Fruit fly (Drosophila melanogaster) whole organism, embryonic: Measurements from ENCODE around the gene PolD2.

Experiments used
- ATbp ChIP-seq: fragments of 200-800 bp; sonication (Bioruptor generic); optimal IDR thresholded peaks from 2 replicates; lab custom pipeline; 2017; ENCODE audit warnings: missing biosample characterization, mild to moderate bottlenecking, missing genetic modification characterization, missing genetic modification reagents
- CG10147 ChIP-seq: fragments of 200-800 bp; sonication (Bioruptor generic); optimal IDR thresholded peaks from 2 replicates; lab custom pipeline; 2019; ENCODE audit warnings: missing biosample characterization, mild to moderate bottlenecking, missing genetic modification characterization, moderate library complexity
- CG10565 ChIP-seq: fragments of 200-800 bp; sonication (Bioruptor generic); optimal IDR thresholded peaks from 3 replicates; lab custom pipeline; 2016; ENCODE audit warnings: missing biosample characterization, mild to moderate bottlenecking, missing genetic modification characterization
- CG11085 ChIP-seq: fragments of 200-800 bp; sonication (Bioruptor generic); IDR thresholded peaks from 2 replicates; pipeline ENCODE4 v1.3.6; 2022; ENCODE audit warnings: missing biosample characterization, missing genetic modification characterization
- CG12155 ChIP-seq: fragments of 200-800 bp; sonication (Bioruptor generic); optimal IDR thresholded peaks from 3 replicates; lab custom pipeline; 2016; ENCODE audit warnings: missing biosample characterization, missing genetic modification characterization
- CG13287 ChIP-seq: fragments of 200-800 bp; sonication (Bioruptor generic); IDR thresholded peaks from 2 replicates; pipeline ENCODE4 v1.3.6; 2022; ENCODE audit warnings: missing biosample characterization, missing genetic modification characterization; ENCODE audit not compliant: partially characterized antibody
- CG17359 ChIP-seq: fragments of 200-800 bp; sonication (Bioruptor generic); optimal IDR thresholded peaks from 3 replicates; lab custom pipeline; 2018; ENCODE audit warnings: missing biosample characterization, mild to moderate bottlenecking, missing genetic modification characterization, moderate library complexity
- CG17361 ChIP-seq: fragments of 200-800 bp; sonication (Bioruptor generic); IDR thresholded peaks from 3 replicates; pipeline ENCODE4 v1.3.6; 2022; ENCODE audit warnings: missing biosample characterization, missing genetic modification characterization
- CG2889 ChIP-seq: fragments of 200-800 bp; sonication (Bioruptor generic); IDR thresholded peaks from 3 replicates; pipeline ENCODE4 v1.3.6; 2022; ENCODE audit warnings: missing biosample characterization, missing genetic modification characterization
- CG30020 ChIP-seq: fragments of 200-800 bp; optimal IDR thresholded peaks from 2 replicates; lab custom pipeline; 2019; ENCODE audit warnings: missing biosample characterization, mild to moderate bottlenecking, missing genetic modification characterization, moderate library complexity
- CG3281 ChIP-seq: fragments of 200-800 bp; sonication (Bioruptor generic); optimal IDR thresholded peaks from 3 replicates; lab custom pipeline; 2017; ENCODE audit warnings: missing biosample characterization, mild to moderate bottlenecking, missing genetic modification characterization
- CG33557 ChIP-seq: fragments of 200-800 bp; sonication (Bioruptor generic); optimal IDR thresholded peaks from 2 replicates; lab custom pipeline; 2019; ENCODE audit warnings: missing biosample characterization, mild to moderate bottlenecking, missing genetic modification characterization, moderate library complexity
- CG34376 ChIP-seq: fragments of 200-800 bp; sonication (Bioruptor generic); optimal IDR thresholded peaks from 2 replicates; lab custom pipeline; 2018; ENCODE audit warnings: missing biosample characterization, mild to moderate bottlenecking, missing genetic modification characterization
- CG34422 ChIP-seq: fragments of 200-800 bp; sonication (Bioruptor generic); IDR thresholded peaks from 3 replicates; pipeline ENCODE4 v1.3.6; 2022; ENCODE audit warnings: missing biosample characterization, missing genetic modification characterization
- CG4424 ChIP-seq: fragments of 200-800 bp; sonication (Bioruptor generic); optimal IDR thresholded peaks from 3 replicates; lab custom pipeline; 2016; ENCODE audit warnings: missing biosample characterization, missing genetic modification characterization
- CG4730 ChIP-seq: fragments of 200-800 bp; sonication (Bioruptor generic); IDR thresholded peaks from 2 replicates; pipeline ENCODE4 v1.3.6; 2022; ENCODE audit warnings: missing biosample characterization, missing genetic modification characterization
- CG4820 ChIP-seq: fragments of 200-800 bp; sonication (Bioruptor generic); optimal IDR thresholded peaks from 3 replicates; lab custom pipeline; 2016; ENCODE audit warnings: missing biosample characterization, missing genetic modification characterization
- CG6765 ChIP-seq: fragments of 200-800 bp; sonication (Bioruptor generic); optimal IDR thresholded peaks from 3 replicates; lab custom pipeline; 2017; ENCODE audit warnings: missing biosample characterization, mild to moderate bottlenecking, missing genetic modification characterization
- CG8281 ChIP-seq: fragments of 200-800 bp; sonication (Bioruptor generic); optimal IDR thresholded peaks from 2 replicates; lab custom pipeline; 2018; ENCODE audit warnings: missing biosample characterization, mild to moderate bottlenecking, missing genetic modification characterization, moderate library complexity
- CG8944 ChIP-seq: fragments of 200-800 bp; sonication (Bioruptor generic); optimal IDR thresholded peaks from 3 replicates; lab custom pipeline; 2016; ENCODE audit warnings: missing biosample characterization, missing genetic modification characterization
- CG9437 ChIP-seq: fragments of 200-800 bp; sonication (Bioruptor generic); optimal IDR thresholded peaks from 2 replicates; lab custom pipeline; 2018; ENCODE audit warnings: missing biosample characterization, mild to moderate bottlenecking, missing genetic modification characterization
- CG9727 ChIP-seq: fragments of 200-800 bp; sonication (Bioruptor generic); optimal IDR thresholded peaks from 3 replicates; lab custom pipeline; 2017; ENCODE audit warnings: missing biosample characterization, mild to moderate bottlenecking, missing genetic modification characterization
- CoRest ChIP-seq: fragments of 200-800 bp; sonication (Bioruptor generic); optimal IDR thresholded peaks from 3 replicates; lab custom pipeline; 2018; ENCODE audit warnings: missing biosample characterization, mild to moderate bottlenecking, missing genetic modification characterization, moderate library complexity
- Deaf1 ChIP-seq: fragments of 200-800 bp; optimal IDR thresholded peaks from 3 replicates; lab custom pipeline; 2019; ENCODE audit warnings: missing biosample characterization, mild to moderate bottlenecking, missing genetic modification characterization, moderate library complexity
- Dp ChIP-seq: fragments of 200-800 bp; sonication (Bioruptor generic); optimal IDR thresholded peaks from 2 replicates; lab custom pipeline; 2018; ENCODE audit warnings: missing biosample characterization, mild to moderate bottlenecking, missing genetic modification characterization, moderate library complexity
- Elba2 ChIP-seq: fragments of 200-800 bp; sonication (Bioruptor generic); optimal IDR thresholded peaks from 3 replicates; lab custom pipeline; 2016; ENCODE audit warnings: missing biosample characterization, missing genetic modification characterization
- Hey ChIP-seq: fragments of 200-800 bp; sonication (Bioruptor generic); optimal IDR thresholded peaks from 3 replicates; lab custom pipeline; 2018; ENCODE audit warnings: missing biosample characterization, mild to moderate bottlenecking, missing genetic modification characterization
- Nf-YC ChIP-seq: fragments of 200-800 bp; optimal IDR thresholded peaks from 3 replicates; lab custom pipeline; 2019; ENCODE audit warnings: missing biosample characterization, mild to moderate bottlenecking, missing genetic modification characterization, moderate library complexity
- Pdp1 ChIP-seq, 2 experiments: fragments of 200-800 bp; sonication (Bioruptor generic); optimal IDR thresholded peaks; 3 replicates each; lab custom pipeline; 2016; ENCODE audit warnings: missing biosample characterization in 2 of 2, missing genetic modification characterization in 2 of 2, mild to moderate bottlenecking in 1 of 2, moderate library complexity in 1 of 2
- Poxn ChIP-seq: fragments of 200-800 bp; sonication (Bioruptor generic); IDR thresholded peaks from 2 replicates; pipeline ENCODE4 v1.3.6; 2022; ENCODE audit warnings: missing biosample characterization, missing genetic modification characterization
- bsh ChIP-seq, 2 experiments: fragments of 200-800 bp; sonication (Bioruptor generic); optimal IDR thresholded peaks; 2 replicates each; lab custom pipeline; 2017 to 2018; ENCODE audit warnings: mild to moderate bottlenecking in 2 of 2, missing biosample characterization in 2 of 2, missing genetic modification characterization in 2 of 2, moderate library complexity in 1 of 2
- chif ChIP-seq, 2 experiments: fragments of 200-800 bp; sonication (Bioruptor generic); optimal IDR thresholded peaks; 3 replicates each; lab custom pipeline; 2016; ENCODE audit warnings: missing biosample characterization in 2 of 2, missing genetic modification characterization in 2 of 2
- chn ChIP-seq: fragments of 200-800 bp; sonication (Bioruptor generic); optimal IDR thresholded peaks from 2 replicates; lab custom pipeline; 2016; ENCODE audit warnings: missing biosample characterization, missing genetic modification characterization
- dati ChIP-seq: fragments of 200-800 bp; sonication (Bioruptor generic); IDR thresholded peaks from 2 replicates; pipeline ENCODE4 v1.3.6; 2022; ENCODE audit warnings: missing biosample characterization, missing genetic modification characterization
- disco-r ChIP-seq: fragments of 200-800 bp; sonication (Bioruptor generic); optimal IDR thresholded peaks from 2 replicates; lab custom pipeline; 2016; ENCODE audit warnings: missing biosample characterization, missing genetic modification characterization
- dpn ChIP-seq, 2 experiments: fragments of 200-800 bp; sonication (Bioruptor generic); optimal IDR thresholded peaks; 3 replicates each; lab custom pipeline; 2016; ENCODE audit warnings: missing biosample characterization in 2 of 2, missing genetic modification characterization in 2 of 2
- ems ChIP-seq: fragments of 200-800 bp; sonication (Bioruptor generic); optimal IDR thresholded peaks from 3 replicates; lab custom pipeline; 2016; ENCODE audit warnings: missing biosample characterization, missing genetic modification characterization
- gt ChIP-seq: fragments of 200-800 bp; sonication (Bioruptor generic); IDR thresholded peaks from 2 replicates; pipeline ENCODE4 v1.3.6; 2022; ENCODE audit warnings: missing biosample characterization, missing genetic modification characterization
- lmd ChIP-seq: fragments of 200-800 bp; sonication (Bioruptor generic); IDR thresholded peaks from 2 replicates; pipeline ENCODE4 v1.3.6; 2022; ENCODE audit warnings: missing biosample characterization, missing genetic modification characterization
- luna ChIP-seq: fragments of 200-800 bp; sonication (Bioruptor generic); optimal IDR thresholded peaks from 2 replicates; lab custom pipeline; 2016; ENCODE audit warnings: missing biosample characterization, missing genetic modification characterization
- mam ChIP-seq: fragments of 200-800 bp; sonication (Bioruptor generic); optimal IDR thresholded peaks from 3 replicates; lab custom pipeline; 2016; ENCODE audit warnings: missing biosample characterization, missing genetic modification characterization
- org-1 ChIP-seq: fragments of 200-800 bp; sonication (Bioruptor generic); optimal IDR thresholded peaks from 2 replicates; lab custom pipeline; 2017; ENCODE audit warnings: missing biosample characterization, missing genetic modification characterization
- p53 ChIP-seq: fragments of 200-800 bp; sonication (Bioruptor generic); optimal IDR thresholded peaks from 2 replicates; lab custom pipeline; 2016; ENCODE audit warnings: missing biosample characterization, missing genetic modification characterization
- phol ChIP-seq: fragments of 200-800 bp; sonication (Bioruptor generic); optimal IDR thresholded peaks from 3 replicates; lab custom pipeline; 2018; ENCODE audit warnings: missing biosample characterization, mild to moderate bottlenecking, missing genetic modification characterization, moderate library complexity
- pros ChIP-seq: fragments of 200-800 bp; sonication (Bioruptor generic); optimal IDR thresholded peaks from 3 replicates; lab custom pipeline; 2019; ENCODE audit warnings: missing biosample characterization, mild to moderate bottlenecking, missing genetic modification characterization, moderate library complexity
- repo ChIP-seq: fragments of 200-800 bp; sonication (Bioruptor generic); optimal IDR thresholded peaks from 2 replicates; lab custom pipeline; 2016; ENCODE audit warnings: missing biosample characterization, missing genetic modification characterization
- sisA ChIP-seq: fragments of 200-800 bp; sonication (Bioruptor generic); IDR thresholded peaks from 2 replicates; pipeline ENCODE4 v1.3.6; 2022; ENCODE audit warnings: missing biosample characterization, missing genetic modification characterization
- tin ChIP-seq: fragments of 200-800 bp; sonication (Bioruptor generic); optimal IDR thresholded peaks from 3 replicates; lab custom pipeline; 2016; ENCODE audit warnings: missing biosample characterization, missing genetic modification characterization
- tio ChIP-seq: fragments of 200-800 bp; sonication (Bioruptor generic); optimal IDR thresholded peaks from 2 replicates; lab custom pipeline; 2017; ENCODE audit warnings: missing biosample characterization, missing genetic modification characterization, inconsistent platforms

The PolD2 gene

dm6 chr3L:1740129-1740975, 35.1 kb upstream of the PolD2 start (continued):
- TF ChIP-seq chn (GFP tag; lab: Kevin White, UChicago) (peak; percentile 55), lmd (GFP tag; lab: Robert Waterston, UW) (peak; percentile 84), CG13287 (no peak), CG4424 (peak; percentile 33), dpn (GFP tag; optimal IDR thresholded peaks at IDR 0.05; lab: Kevin White, UChicago) (peak; percentile 62 to 79), chif (GFP tag; optimal IDR thresholded peaks at IDR 0.05; lab: Kevin White, UChicago) (peak; percentile 44 to 61), tin (GFP tag; lab: Kevin White, UChicago) (no peak), disco-r (GFP tag; lab: Kevin White, UChicago) (no peak), p53 (GFP tag; lab: Kevin White, UChicago) (peak; percentile 25), CG6765 (GFP tag; lab: Kevin White, UChicago) (no peak), CG34422 (GFP tag; lab: Robert Waterston, UW) (peak; percentile 80; the same call in 2 of the 3 replicates), ATbp (peak; percentile 26), CG8944 (peak; percentile 53), CG10147 (GFP tag; lab: Kevin White, UChicago) (no peak), CG9437 (GFP tag; lab: Kevin White, UChicago) (peak; percentile 15), CG9727 (GFP tag; lab: Kevin White, UChicago) (peak; percentile 24), CG17361 (GFP tag; lab: Robert Waterston, UW) (peak; percentile 66), CG34376 (GFP tag; lab: Kevin White, UChicago) (no peak), CG17359 (tag; lab: Kevin White, UChicago) (peak; percentile 44), Elba2 (GFP tag; lab: Kevin White, UChicago) (no peak), ems (GFP tag; lab: Kevin White, UChicago) (peak; percentile 63), gt (GFP tag; lab: Robert Waterston, UW) (no peak), Poxn (peak; percentile 24; the same call in 1 of the 2 replicates), Pdp1 (GFP tag; optimal IDR thresholded peaks at IDR 0.05; lab: Kevin White, UChicago) (peak; percentile 6 to 78), CG3281 (GFP tag; lab: Kevin White, UChicago) (no peak), CG2889 (GFP tag; lab: Robert Waterston, UW) (peak; percentile 67; the same call in 2 of the 3 replicates), tio (no peak), Deaf1 (tag; lab: Kevin White, UChicago) (no peak), repo (no peak), sisA (GFP tag; lab: Robert Waterston, UW) (peak; percentile 71), luna (GFP tag; lab: Kevin White, UChicago) (no peak), Dp (GFP tag; lab: Kevin White, UChicago) (no peak), CG4820 (GFP tag; lab: Kevin White, UChicago) (no peak), CG8281 (tag; lab: Kevin White, UChicago) (no peak), mam (GFP tag; lab: Kevin White, UChicago) (peak; percentile 67), pros (GFP tag; lab: Kevin White, UChicago) (no peak), CG30020 (tag; lab: Kevin White, UChicago) (no peak), phol (tag; lab: Kevin White, UChicago) (no peak), org-1 (peak; percentile 31), CG12155 (GFP tag; lab: Kevin White, UChicago) (peak; percentile 56), CG33557 (no peak), CoRest (peak; percentile 64), Nf-YC (tag; lab: Kevin White, UChicago) (peak; percentile 36), Hey (tag; lab: Kevin White, UChicago) (no peak), CG4730 (peak; percentile 75), dati (no peak), bsh (GFP tag; optimal IDR thresholded peaks at IDR 0.05; lab: Kevin White, UChicago) (peak in 1 of 2 experiments; percentile 30), CG11085 (GFP tag; lab: Robert Waterston, UW) (peak; percentile 67; the same call in 1 of the 2 replicates), CG10565 (GFP tag; lab: Kevin White, UChicago) (no peak)
